Worm (Caenorhabditis elegans): Measurements from ENCODE around the gene str-67.

str-67 gene

DNA sequence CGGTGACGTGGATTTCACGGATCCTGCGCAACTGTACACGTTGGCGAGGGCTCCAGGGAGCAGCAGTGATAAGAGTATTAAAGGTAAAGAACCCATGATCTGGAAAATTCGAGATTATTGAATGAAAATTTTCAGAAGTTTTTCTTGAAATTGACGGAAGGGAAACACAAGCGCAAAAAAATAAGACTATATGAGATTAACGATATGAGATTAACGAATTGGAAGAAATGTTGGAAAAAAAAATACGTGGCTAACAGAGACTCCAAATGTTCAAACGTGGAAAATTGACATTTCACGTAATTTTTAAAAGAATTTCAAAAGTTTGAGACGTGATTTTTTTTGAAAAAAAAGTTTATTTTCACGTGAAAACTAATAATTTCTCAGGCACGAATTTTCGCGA is 15.9 kb downstream of the str-67 start, which contains the start of gene nra-4:
Gene nra-4 (minus strand): TSS at position 101 of the 400 bp plus-strand sequence.
- no peak for TF ChIP-seq hmbx-1 (tag; optimal IDR thresholded peaks at IDR 0.05)
- TF ChIP-seq hnd-1 (tag; optimal IDR thresholded peaks at IDR 0.05) = no peak

DNA sequence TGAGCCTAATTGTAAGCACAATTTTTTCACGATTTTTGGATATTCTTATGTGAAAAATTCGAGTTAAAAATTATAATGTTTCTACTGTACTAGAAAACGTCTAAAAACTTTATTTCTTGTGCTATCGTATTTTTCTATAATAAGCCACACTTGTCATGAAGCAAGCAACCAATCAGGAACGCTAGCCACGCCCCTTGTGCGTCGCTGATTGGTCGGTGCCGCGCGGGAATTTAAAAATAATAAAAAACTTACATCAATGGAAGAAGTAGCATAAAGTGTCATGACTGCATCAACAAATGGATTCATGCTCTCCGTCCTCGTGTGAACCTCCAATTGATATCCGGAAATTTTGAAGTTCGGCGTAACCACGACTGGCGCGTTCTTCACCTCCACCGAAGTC is 17.1 kb downstream of the str-67 start:
- TF ChIP-seq tra-4 (tag; optimal IDR thresholded peaks at IDR 0.05) (no peak), hnd-1 (tag; optimal IDR thresholded peaks at IDR 0.05) (no peak), tbx-37 (GFP tag; conservative IDR thresholded peaks at IDR 0.05) (no peak), pes-1 (GFP tag; IDR thresholded peaks at IDR 0.05) (no peak), sea-1 (GFP tag; conservative IDR thresholded peaks at IDR 0.05) (no peak), ceh-36 (tag; optimal IDR thresholded peaks at IDR 0.05) (no peak), aly-1 (tag; optimal IDR thresholded peaks at IDR 0.05) (no peak), ceh-13 (GFP tag; optimal IDR thresholded peaks at IDR 0.05) (no peak), ama-1 (optimal IDR thresholded peaks at IDR 0.05) (no peak), B0310.2 (tag; optimal IDR thresholded peaks at IDR 0.05) (no peak), ets-7 (tag; optimal IDR thresholded peaks at IDR 0.05) (no peak), hmbx-1 (tag; optimal IDR thresholded peaks at IDR 0.05) (no peak), tbx-11 (GFP tag; IDR thresholded peaks at IDR 0.05) (no peak), flt-1 (GFP tag; IDR thresholded peaks at IDR 0.05) (no peak), hmg-4 (GFP tag; optimal IDR thresholded peaks at IDR 0.05) (no peak), F13C5.2 (tag; optimal IDR thresholded peaks at IDR 0.05) (no peak), scrt-1 (GFP tag; IDR thresholded peaks at IDR 0.05) (no peak)

DNA sequence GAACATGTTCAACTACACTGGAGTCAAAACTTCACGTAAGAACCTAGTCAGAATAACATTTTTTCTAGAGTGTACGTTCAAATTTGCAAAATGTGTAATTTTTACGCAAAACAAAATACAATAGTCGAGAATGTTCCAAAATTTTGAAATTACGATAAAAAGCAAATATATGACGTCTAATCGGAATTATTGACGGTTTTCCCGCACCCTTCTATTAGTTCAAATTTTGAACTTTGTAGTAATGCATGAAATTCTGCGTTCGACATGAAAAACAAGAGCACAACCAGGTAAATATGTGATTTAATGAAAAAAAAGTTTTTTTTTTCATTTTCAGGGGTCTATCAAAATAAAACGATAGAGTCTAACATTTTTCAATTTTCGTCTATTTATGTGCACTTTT is 26.3 kb downstream of the str-67 start:
- TF ChIP-seq flt-1 (GFP tag; IDR thresholded peaks at IDR 0.05) = no peak
- no peak for TF ChIP-seq tra-4 (tag; optimal IDR thresholded peaks at IDR 0.05)
- no peak for TF ChIP-seq hmg-4 (GFP tag; optimal IDR thresholded peaks at IDR 0.05)
- no peak for TF ChIP-seq ceh-13 (GFP tag; optimal IDR thresholded peaks at IDR 0.05)
- TF ChIP-seq tbx-37 (GFP tag; conservative IDR thresholded peaks at IDR 0.05) = no peak
- TF ChIP-seq ets-7 (tag; optimal IDR thresholded peaks at IDR 0.05) = no peak
- no peak for TF ChIP-seq hmbx-1 (tag; optimal IDR thresholded peaks at IDR 0.05)
- no peak for TF ChIP-seq scrt-1 (GFP tag; IDR thresholded peaks at IDR 0.05)
- no peak for TF ChIP-seq ama-1 (optimal IDR thresholded peaks at IDR 0.05)
- TF ChIP-seq F13C5.2 (tag; optimal IDR thresholded peaks at IDR 0.05) = no peak
- no peak for TF ChIP-seq ceh-36 (tag; optimal IDR thresholded peaks at IDR 0.05)
- TF ChIP-seq tbx-11 (GFP tag; IDR thresholded peaks at IDR 0.05) = no peak
- TF ChIP-seq pes-1 (GFP tag; IDR thresholded peaks at IDR 0.05) = no peak
- TF ChIP-seq B0310.2 (tag; optimal IDR thresholded peaks at IDR 0.05) = no peak

ce11 chrV:1033304-1033703 is 31.1 kb downstream of the str-67 start, which contains the start of gene flp-34:
Gene flp-34, minus strand, starts transcription at chrV:1033404.
- TF ChIP-seq pes-1 (GFP tag; IDR thresholded peaks at IDR 0.05) (no peak), tbx-37 (GFP tag; conservative IDR thresholded peaks at IDR 0.05) (no peak), tra-4 (tag; optimal IDR thresholded peaks at IDR 0.05) (no peak), hmg-4 (GFP tag; optimal IDR thresholded peaks at IDR 0.05) (no peak), F13C5.2 (tag; optimal IDR thresholded peaks at IDR 0.05) (no peak), tbx-11 (GFP tag; IDR thresholded peaks at IDR 0.05) (no peak)

DNA sequence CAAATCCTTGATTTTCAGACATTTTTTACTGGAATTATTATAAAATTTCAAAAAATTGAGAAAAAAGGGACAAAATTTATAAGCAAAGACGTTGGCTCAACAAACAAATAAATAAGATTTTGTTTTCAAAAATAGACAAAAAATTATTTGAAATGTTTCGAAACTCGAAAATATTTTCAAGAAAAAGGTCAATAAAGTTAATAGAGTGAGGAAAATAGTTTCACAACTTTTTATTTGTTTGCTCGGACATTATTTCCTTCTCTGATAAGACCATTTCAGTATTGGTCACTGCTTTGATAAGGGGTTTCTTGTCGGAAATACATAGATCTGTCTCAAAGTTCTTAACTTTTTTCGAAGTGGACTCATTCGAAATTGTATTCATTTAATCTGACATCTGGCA is 37.3 kb downstream of the str-67 start, which contains the start of gene R09A1.3:
Gene R09A1.3 (minus strand): TSS at position 31 of the 400 bp plus-strand sequence.
- TF ChIP-seq hnd-1 (tag; optimal IDR thresholded peaks at IDR 0.05) = no peak
- TF ChIP-seq hmbx-1 (tag; optimal IDR thresholded peaks at IDR 0.05) = no peak
- no peak for TF ChIP-seq ama-1 (optimal IDR thresholded peaks at IDR 0.05)
- no peak for TF ChIP-seq pes-1 (GFP tag; IDR thresholded peaks at IDR 0.05)
- no peak for TF ChIP-seq ceh-36 (tag; optimal IDR thresholded peaks at IDR 0.05)
- TF ChIP-seq tbx-11 (GFP tag; IDR thresholded peaks at IDR 0.05) = no peak
- no peak for TF ChIP-seq hmg-4 (GFP tag; optimal IDR thresholded peaks at IDR 0.05)
- TF ChIP-seq ets-7 (tag; optimal IDR thresholded peaks at IDR 0.05) = no peak
- TF ChIP-seq flt-1 (GFP tag; IDR thresholded peaks at IDR 0.05) = no peak
- no peak for TF ChIP-seq tra-4 (tag; optimal IDR thresholded peaks at IDR 0.05)
- no peak for TF ChIP-seq aly-1 (tag; optimal IDR thresholded peaks at IDR 0.05)
- TF ChIP-seq ceh-13 (GFP tag; optimal IDR thresholded peaks at IDR 0.05) = no peak
- no peak for TF ChIP-seq tbx-37 (GFP tag; conservative IDR thresholded peaks at IDR 0.05)
- TF ChIP-seq F13C5.2 (tag; optimal IDR thresholded peaks at IDR 0.05) = no peak
- no peak for TF ChIP-seq sea-1 (GFP tag; conservative IDR thresholded peaks at IDR 0.05)
- TF ChIP-seq scrt-1 (GFP tag; IDR thresholded peaks at IDR 0.05) = no peak

DNA sequence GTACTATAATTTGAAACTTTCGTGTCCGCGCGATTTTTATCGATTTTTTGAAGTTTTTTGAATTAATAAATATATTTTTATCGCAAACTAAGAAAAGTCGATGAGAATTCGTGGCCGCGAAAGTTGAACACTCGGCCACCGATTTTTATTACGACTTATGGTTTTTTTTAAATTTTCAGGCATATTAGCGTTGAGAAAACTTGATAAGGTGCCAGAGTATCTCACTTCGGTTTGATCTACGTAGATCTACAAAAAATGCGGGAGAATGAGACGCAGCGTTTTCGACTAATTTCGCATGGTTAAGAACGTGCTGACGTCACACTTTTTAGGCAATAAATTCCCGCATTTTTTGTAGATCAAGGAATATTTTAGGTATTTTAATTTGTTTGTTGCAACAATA is 41.0 kb downstream of the str-67 start, which contains the start of gene pei-2:
Gene pei-2 (minus strand): TSS at position 101 of the 400 bp plus-strand sequence.
- no peak for TF ChIP-seq ceh-36 (tag; optimal IDR thresholded peaks at IDR 0.05)

- TF ChIP-seq ets-7 (tag; optimal IDR thresholded peaks at IDR 0.05) (no peak), pes-1 (GFP tag; IDR thresholded peaks at IDR 0.05) (0 out of 2 replicates have a peak, but pooled peaks have one; percentile 8)
Observed at ce11 chrV:1021456-1021855, 42.9 kb downstream of the str-67 start.

DNA sequence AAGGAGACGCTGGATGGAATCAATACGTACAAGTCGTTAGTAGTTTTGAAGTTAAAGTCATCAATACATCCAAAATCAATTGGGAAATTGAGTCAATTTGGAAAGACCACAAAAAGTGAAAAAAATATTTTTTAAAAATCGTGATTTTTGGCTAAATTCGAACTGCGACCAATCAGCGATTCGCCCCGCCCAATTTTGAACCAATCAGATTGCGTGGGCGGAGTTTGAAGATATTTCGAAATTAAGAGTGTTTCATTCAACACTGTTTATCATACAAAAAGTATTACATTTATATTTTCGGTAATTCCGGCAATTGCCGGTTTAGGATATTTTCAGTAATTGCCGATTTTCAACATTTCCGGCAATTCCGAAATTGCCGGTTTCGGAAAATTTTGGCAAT is 47.2 kb downstream of the str-67 start:
- TF ChIP-seq ama-1 (optimal IDR thresholded peaks at IDR 0.05) (no peak), tra-4 (tag; optimal IDR thresholded peaks at IDR 0.05) (no peak), pes-1 (GFP tag; IDR thresholded peaks at IDR 0.05) (no peak), aly-1 (tag; optimal IDR thresholded peaks at IDR 0.05) (no peak), B0310.2 (tag; optimal IDR thresholded peaks at IDR 0.05) (no peak)

ce11 chrV:1015194-1015593 is 49.2 kb downstream of the str-67 start:
- TF ChIP-seq ceh-13 (GFP tag; optimal IDR thresholded peaks at IDR 0.05) (no peak), ets-7 (tag; optimal IDR thresholded peaks at IDR 0.05) (no peak), flt-1 (GFP tag; IDR thresholded peaks at IDR 0.05) (no peak), hnd-1 (tag; optimal IDR thresholded peaks at IDR 0.05) (no peak), F13C5.2 (tag; optimal IDR thresholded peaks at IDR 0.05) (no peak), tbx-11 (GFP tag; IDR thresholded peaks at IDR 0.05) (no peak)

All from whole organism, early embryonic.